Fruit fly (Drosophila melanogaster) whole organism, embryonic: ENCODE data around the gene dpr14.

Source experiments
- Asciz ChIP-seq: fragments of 200-800 bp; sonication (Bioruptor generic); optimal IDR thresholded peaks from 2 replicates; lab custom pipeline; 2017; ENCODE audit warnings: missing biosample characterization, mild to moderate bottlenecking, missing genetic modification characterization, missing genetic modification reagents
- CG10147 ChIP-seq: fragments of 200-800 bp; sonication (Bioruptor generic); optimal IDR thresholded peaks from 2 replicates; lab custom pipeline; 2019; ENCODE audit warnings: missing biosample characterization, mild to moderate bottlenecking, missing genetic modification characterization, moderate library complexity
- CG10543 ChIP-seq: fragments of 200-800 bp; sonication (Bioruptor generic); optimal IDR thresholded peaks from 3 replicates; lab custom pipeline; 2017; ENCODE audit warnings: missing biosample characterization, mild to moderate bottlenecking, missing genetic modification characterization, moderate library complexity
- CG11696 ChIP-seq: fragments of 200-800 bp; sonication (Bioruptor generic); IDR thresholded peaks from 2 replicates; pipeline ENCODE4 v1.3.6; 2022; ENCODE audit warnings: missing biosample characterization, missing genetic modification characterization
- CG1233 ChIP-seq: fragments of 200-800 bp; sonication (Bioruptor generic); optimal IDR thresholded peaks from 4 replicates; lab custom pipeline; 2018; ENCODE audit warnings: missing biosample characterization, mild to moderate bottlenecking, missing genetic modification characterization
- CG1647 ChIP-seq: fragments of 200-800 bp; sonication (Bioruptor generic); optimal IDR thresholded peaks from 3 replicates; lab custom pipeline; 2016; ENCODE audit warnings: missing biosample characterization, missing genetic modification characterization
- CG17829 ChIP-seq: fragments of 200-800 bp; optimal IDR thresholded peaks from 2 replicates; lab custom pipeline; 2019; ENCODE audit warnings: missing biosample characterization, mild to moderate bottlenecking, missing genetic modification characterization, moderate library complexity
- CG18476 ChIP-seq: fragments of 200-800 bp; sonication (Bioruptor generic); optimal IDR thresholded peaks from 2 replicates; lab custom pipeline; 2016; ENCODE audit warnings: missing biosample characterization, mild to moderate bottlenecking, missing genetic modification characterization
- CG2116 ChIP-seq: fragments of 200-800 bp; sonication (Bioruptor generic); optimal IDR thresholded peaks from 3 replicates; lab custom pipeline; 2018; ENCODE audit warnings: missing biosample characterization, mild to moderate bottlenecking, missing genetic modification characterization
- CG2120 ChIP-seq: fragments of 200-800 bp; sonication (Bioruptor generic); optimal IDR thresholded peaks from 3 replicates; lab custom pipeline; 2016; ENCODE audit warnings: missing biosample characterization, missing genetic modification characterization
- CG2875 ChIP-seq: fragments of 200-800 bp; sonication (Bioruptor generic); optimal IDR thresholded peaks from 2 replicates; lab custom pipeline; 2017; ENCODE audit warnings: missing biosample characterization, mild to moderate bottlenecking, missing genetic modification characterization, missing genetic modification reagents
- CG31365 ChIP-seq: fragments of 200-800 bp; sonication (Bioruptor generic); optimal IDR thresholded peaks from 2 replicates; lab custom pipeline; 2018; ENCODE audit warnings: missing biosample characterization, mild to moderate bottlenecking, missing genetic modification characterization
- CG32532 ChIP-seq: fragments of 200-800 bp; sonication (Bioruptor generic); IDR thresholded peaks from 2 replicates; pipeline ENCODE4 v1.3.6; 2022; ENCODE audit warnings: missing biosample characterization, missing genetic modification characterization
- CG3726 ChIP-seq: fragments of 200-800 bp; sonication (Bioruptor generic); IDR thresholded peaks from 3 replicates; pipeline ENCODE4, ENCODE4 v1.3.6; 2022; ENCODE audit warnings: missing biosample characterization, missing genetic modification characterization
- CG4282 ChIP-seq: fragments of 200-800 bp; sonication (Bioruptor generic); optimal IDR thresholded peaks from 2 replicates; lab custom pipeline; 2016; ENCODE audit warnings: missing biosample characterization, missing genetic modification characterization
- CG4404 ChIP-seq: fragments of 200-800 bp; sonication (Bioruptor generic); IDR thresholded peaks from 2 replicates; pipeline ENCODE4 v1.3.6; 2022; ENCODE audit warnings: missing biosample characterization, missing genetic modification characterization
- CG4424 ChIP-seq: fragments of 200-800 bp; sonication (Bioruptor generic); optimal IDR thresholded peaks from 3 replicates; lab custom pipeline; 2016; ENCODE audit warnings: missing biosample characterization, missing genetic modification characterization
- CG6254 ChIP-seq: fragments of 200-800 bp; sonication (Bioruptor generic); optimal IDR thresholded peaks from 3 replicates; lab custom pipeline; 2017; ENCODE audit warnings: mild to moderate bottlenecking, missing biosample characterization, missing genetic modification reagents, missing genetic modification characterization
- CG6689 ChIP-seq: fragments of 200-800 bp; sonication (Bioruptor generic); IDR thresholded peaks from 2 replicates; pipeline ENCODE4 v1.3.6; 2022; ENCODE audit warnings: missing biosample characterization, missing genetic modification characterization
- CG7786 ChIP-seq: fragments of 200-800 bp; sonication (Bioruptor generic); optimal IDR thresholded peaks from 2 replicates; lab custom pipeline; 2016; ENCODE audit warnings: missing biosample characterization, missing genetic modification characterization
- CG7839 ChIP-seq: fragments of 200-800 bp; sonication (Bioruptor generic); optimal IDR thresholded peaks from 3 replicates; lab custom pipeline; 2018; ENCODE audit warnings: missing biosample characterization, mild to moderate bottlenecking, missing genetic modification characterization, moderate library complexity
- CG7987 ChIP-seq: fragments of 200-800 bp; sonication (Bioruptor generic); optimal IDR thresholded peaks from 2 replicates; lab custom pipeline; 2018; ENCODE audit warnings: missing biosample characterization, mild to moderate bottlenecking, missing genetic modification characterization, moderate library complexity
- CG8290 ChIP-seq, 3 experiments: fragments of 200-800 bp; sonication (Bioruptor generic); optimal IDR thresholded peaks; 2 replicates each; lab custom pipeline; 2016 to 2019; ENCODE audit warnings: missing biosample characterization in 3 of 3, missing genetic modification characterization in 3 of 3, mild to moderate bottlenecking in 2 of 3, moderate library complexity in 1 of 3
- Dbx ChIP-seq: fragments of 200-800 bp; sonication (Bioruptor generic); IDR thresholded peaks from 3 replicates; pipeline ENCODE4 v1.3.6; 2022; ENCODE audit warnings: missing biosample characterization, missing genetic modification characterization
- Dll ChIP-seq: fragments of 200-800 bp; sonication (Bioruptor generic); IDR thresholded peaks from 4 replicates; pipeline ENCODE4 v1.3.6; 2022; ENCODE audit warnings: missing biosample characterization, missing genetic modification characterization; ENCODE audit not compliant: partially characterized antibody
- Doc2 ChIP-seq: fragments of 200-800 bp; sonication (Bioruptor generic); IDR thresholded peaks from 2 replicates; pipeline ENCODE4 v1.3.6; 2022; ENCODE audit warnings: missing biosample characterization, missing genetic modification characterization
- ERR ChIP-seq: fragments of 200-800 bp; sonication (Bioruptor generic); optimal IDR thresholded peaks from 2 replicates; lab custom pipeline; 2016; ENCODE audit warnings: missing biosample characterization, missing genetic modification characterization
- HLH54F ChIP-seq: fragments of 200-800 bp; sonication (Bioruptor generic); optimal IDR thresholded peaks from 3 replicates; lab custom pipeline; 2016; ENCODE audit warnings: missing biosample characterization, missing genetic modification characterization
- Jarid2 ChIP-seq: fragments of 200-800 bp; sonication (Bioruptor generic); optimal IDR thresholded peaks from 3 replicates; lab custom pipeline; 2017; ENCODE audit warnings: mild to moderate bottlenecking, missing biosample characterization, missing genetic modification reagents, missing genetic modification characterization
- Mes4 ChIP-seq: fragments of 200-800 bp; sonication (Bioruptor generic); optimal IDR thresholded peaks from 2 replicates; lab custom pipeline; 2016; ENCODE audit warnings: missing biosample characterization, missing genetic modification characterization
- NC2β ChIP-seq: fragments of 200-800 bp; sonication (Bioruptor generic); optimal IDR thresholded peaks from 2 replicates; lab custom pipeline; 2016; ENCODE audit warnings: missing biosample characterization, missing genetic modification characterization
- NFAT ChIP-seq: fragments of 200-800 bp; sonication (Bioruptor generic); IDR thresholded peaks from 2 replicates; pipeline ENCODE4 v1.3.6; 2022; ENCODE audit warnings: missing biosample characterization, missing genetic modification characterization
- NfI ChIP-seq: fragments of 200-800 bp; sonication (Bioruptor generic); optimal IDR thresholded peaks from 3 replicates; lab custom pipeline; 2018; ENCODE audit warnings: missing biosample characterization, mild to moderate bottlenecking, missing genetic modification characterization, moderate library complexity
- Poxn ChIP-seq: fragments of 200-800 bp; sonication (Bioruptor generic); IDR thresholded peaks from 2 replicates; pipeline ENCODE4 v1.3.6; 2022; ENCODE audit warnings: missing biosample characterization, missing genetic modification characterization
- Rfx ChIP-seq: fragments of 200-800 bp; sonication (Bioruptor generic); IDR thresholded peaks from 2 replicates; pipeline ENCODE4 v1.3.6; 2022; ENCODE audit warnings: missing biosample characterization, missing genetic modification characterization
- Sry-β ChIP-seq: fragments of 200-800 bp; sonication (Bioruptor generic); optimal IDR thresholded peaks from 2 replicates; lab custom pipeline; 2018; ENCODE audit warnings: missing biosample characterization, mild to moderate bottlenecking, missing genetic modification characterization, moderate library complexity
- bigmax ChIP-seq: fragments of 200-800 bp; sonication (Bioruptor generic); optimal IDR thresholded peaks from 2 replicates; lab custom pipeline; 2018; ENCODE audit warnings: missing biosample characterization, mild to moderate bottlenecking, missing genetic modification characterization
- dimm ChIP-seq: fragments of 200-800 bp; sonication (Bioruptor generic); IDR thresholded peaks from 2 replicates; pipeline ENCODE4 v1.3.6; 2022; ENCODE audit warnings: missing biosample characterization, missing genetic modification characterization
- fd3F ChIP-seq: fragments of 200-800 bp; sonication (Bioruptor generic); optimal IDR thresholded peaks from 2 replicates; lab custom pipeline; 2018; ENCODE audit warnings: missing biosample characterization, mild to moderate bottlenecking, missing genetic modification characterization, moderate library complexity
- gcm ChIP-seq: fragments of 200-800 bp; sonication (Bioruptor generic); optimal IDR thresholded peaks from 2 replicates; lab custom pipeline; 2019; ENCODE audit warnings: missing biosample characterization, mild to moderate bottlenecking, missing genetic modification characterization, moderate library complexity
- odd ChIP-seq: fragments of 200-800 bp; sonication (Bioruptor generic); optimal IDR thresholded peaks from 2 replicates; lab custom pipeline; 2017; ENCODE audit warnings: missing biosample characterization, mild to moderate bottlenecking, missing genetic modification characterization
- otp ChIP-seq: fragments of 200-800 bp; sonication (Bioruptor generic); IDR thresholded peaks from 3 replicates; pipeline ENCODE4, ENCODE4 v1.3.6; 2022; ENCODE audit warnings: missing biosample characterization, missing genetic modification characterization
- peb ChIP-seq: fragments of 200-800 bp; sonication (Bioruptor generic); IDR thresholded peaks from 2 replicates; pipeline ENCODE4 v1.3.6; 2022; ENCODE audit warnings: missing biosample characterization, missing genetic modification characterization
- pzg ChIP-seq: fragments of 200-800 bp; sonication (Bioruptor generic); optimal IDR thresholded peaks from 3 replicates; lab custom pipeline; 2018; ENCODE audit warnings: missing biosample characterization, mild to moderate bottlenecking, missing genetic modification characterization, moderate library complexity
- sens ChIP-seq: fragments of 200-800 bp; sonication (Bioruptor generic); peaks from one replicate; lab custom pipeline; 2016; ENCODE audit warnings: missing biosample characterization, missing genetic modification characterization
- sima ChIP-seq: fragments of 200-800 bp; sonication (Bioruptor generic); optimal IDR thresholded peaks from 2 replicates; lab custom pipeline; 2016; ENCODE audit warnings: missing biosample characterization, missing genetic modification characterization
- slbo ChIP-seq: fragments of 200-800 bp; sonication (Bioruptor generic); IDR thresholded peaks from 2 replicates; pipeline ENCODE4 v1.3.6; 2022; ENCODE audit warnings: missing biosample characterization, missing genetic modification characterization
- tin ChIP-seq: fragments of 200-800 bp; sonication (Bioruptor generic); optimal IDR thresholded peaks from 3 replicates; lab custom pipeline; 2016; ENCODE audit warnings: missing biosample characterization, missing genetic modification characterization
- wor ChIP-seq: fragments of 200-800 bp; sonication (Bioruptor generic); IDR thresholded peaks from 2 replicates; pipeline ENCODE4 v1.3.6; 2022; ENCODE audit warnings: missing biosample characterization, missing genetic modification characterization

Gene dpr14

DNA sequence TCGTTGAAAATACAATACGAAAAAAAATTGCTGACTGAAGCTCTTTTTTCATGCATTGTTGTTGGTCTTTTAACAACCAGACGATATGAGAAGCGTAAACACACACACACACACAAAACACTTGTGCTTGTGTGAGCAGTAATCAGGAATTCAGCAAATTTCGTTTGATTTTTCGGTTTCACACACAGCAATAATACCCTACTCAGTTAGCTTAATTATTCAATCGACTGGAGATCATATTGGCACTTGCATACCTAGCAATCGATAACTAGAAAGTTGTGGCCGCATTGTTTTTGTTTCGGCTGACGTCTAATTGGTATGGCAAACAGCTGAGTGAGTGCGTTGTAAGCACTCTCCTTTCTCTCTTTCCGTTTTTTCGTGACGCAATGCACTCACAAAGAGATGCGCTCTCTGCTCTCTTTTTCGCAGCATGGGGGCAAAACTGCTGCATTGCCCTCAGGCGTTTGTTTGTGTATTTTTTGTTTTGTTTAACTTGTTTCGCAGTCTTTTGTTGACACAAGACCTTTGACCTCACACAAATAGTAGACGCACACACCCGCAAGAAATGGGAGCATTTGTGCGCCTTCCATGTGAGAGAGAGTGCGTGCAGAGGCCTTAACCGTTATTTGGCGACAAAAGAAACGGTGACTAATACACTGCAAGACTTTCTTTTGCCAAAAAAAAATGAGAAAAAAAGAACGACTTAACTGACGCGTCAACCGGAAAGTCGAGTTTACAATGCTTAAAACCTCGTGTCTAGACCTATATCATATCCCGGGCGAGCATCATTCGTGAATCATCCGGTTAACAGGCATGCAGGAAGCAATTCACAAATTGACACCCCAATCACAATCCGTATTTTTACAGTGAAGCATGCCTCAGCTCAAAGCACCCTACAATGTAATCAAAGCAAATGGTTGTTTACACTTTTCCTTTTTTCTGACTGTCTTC is 37.0 kb upstream of the dpr14 start (continued):
- no peak for TF ChIP-seq sima (GFP tag; lab: Kevin White, UChicago)
- no peak for TF ChIP-seq odd (GFP tag; lab: Kevin White, UChicago)
- no peak for TF ChIP-seq dimm (GFP tag; lab: Robert Waterston, UW)
- TF ChIP-seq fd3F: no peak
- TF ChIP-seq CG4404 (GFP tag; lab: Robert Waterston, UW): no peak
- TF ChIP-seq peb (GFP tag; lab: Robert Waterston, UW): no peak
- TF ChIP-seq CG1647 (GFP tag; lab: Kevin White, UChicago): no peak
- peak; percentile 30 for TF ChIP-seq CG7839 (tag; lab: Kevin White, UChicago)
- no peak for TF ChIP-seq CG2875 (GFP tag; lab: Kevin White, UChicago)
- TF ChIP-seq CG1233 (GFP tag; lab: Kevin White, UChicago): no peak
- peak; percentile 56 for TF ChIP-seq CG10543
- TF ChIP-seq CG7786: peak; percentile 22
- no peak for TF ChIP-seq otp (GFP tag; lab: Robert Waterston, UW)
- 0 out of 4 replicates have a peak, but pooled peaks have one; percentile 37 for TF ChIP-seq Dll
- TF ChIP-seq CG32532 (GFP tag; lab: Robert Waterston, UW): 0 out of 2 replicates have a peak, but pooled peaks have one; percentile 24
- peak; percentile 49 for TF ChIP-seq Asciz (GFP tag; lab: Kevin White, UChicago)
- TF ChIP-seq Dbx (GFP tag; lab: Robert Waterston, UW): 0 out of 3 replicates have a peak, but pooled peaks have one; percentile 26
- TF ChIP-seq CG11696: no peak
- no peak for TF ChIP-seq CG2116 (GFP tag; lab: Kevin White, UChicago)
- no peak for TF ChIP-seq gcm (GFP tag; lab: Kevin White, UChicago)
- no peak for TF ChIP-seq Poxn
- no peak for TF ChIP-seq Jarid2 (GFP tag; lab: Kevin White, UChicago)
- no peak for TF ChIP-seq CG3726
- TF ChIP-seq CG2120 (GFP tag; lab: Kevin White, UChicago): peak; percentile 48
- TF ChIP-seq CG7987 (GFP tag; lab: Kevin White, UChicago): no peak
- TF ChIP-seq wor (GFP tag; lab: Robert Waterston, UW): no peak
- no peak for TF ChIP-seq HLH54F (GFP tag; lab: Kevin White, UChicago)
- TF ChIP-seq tin (GFP tag; lab: Kevin White, UChicago): no peak
- TF ChIP-seq ERR (GFP tag; lab: Kevin White, UChicago): no peak
- TF ChIP-seq sens (GFP tag; lab: Kevin White, UChicago): peak; percentile 83
- no peak for TF ChIP-seq NC2β (GFP tag; lab: Kevin White, UChicago)
- peak; percentile 17 for TF ChIP-seq CG4424
- TF ChIP-seq bigmax (GFP tag; lab: Kevin White, UChicago): no peak
- TF ChIP-seq CG8290 (GFP tag; optimal IDR thresholded peaks at IDR 0.05; lab: Kevin White, UChicago): no peak
- TF ChIP-seq CG8290 (tag; optimal IDR thresholded peaks at IDR 0.05; lab: Kevin White, UChicago): peak in 1 of 2 experiments; percentile 58
- peak; percentile 47 for TF ChIP-seq CG6689
- TF ChIP-seq CG6254 (GFP tag; lab: Kevin White, UChicago): no peak
- TF ChIP-seq slbo (GFP tag; lab: Robert Waterston, UW): peak; percentile 57
- no peak for TF ChIP-seq CG31365
- peak; percentile 27 for TF ChIP-seq CG10147 (GFP tag; lab: Kevin White, UChicago)
- TF ChIP-seq CG17829 (tag; lab: Kevin White, UChicago): peak; percentile 12
- TF ChIP-seq CG4282 (GFP tag; lab: Kevin White, UChicago): no peak
- TF ChIP-seq Rfx (GFP tag; lab: Robert Waterston, UW): peak; percentile 56
- no peak for TF ChIP-seq pzg (GFP tag; lab: Kevin White, UChicago)
- no peak for TF ChIP-seq CG18476 (GFP tag; lab: Kevin White, UChicago)
- TF ChIP-seq Sry-β: no peak
- TF ChIP-seq Doc2: no peak
- no peak for TF ChIP-seq Mes4 (GFP tag; lab: Kevin White, UChicago)
- TF ChIP-seq NfI: peak; percentile 36
- TF ChIP-seq NFAT (GFP tag; lab: Robert Waterston, UW): no peak
